Fruit fly (Drosophila melanogaster) whole organism, wandering third instar larva: ENCODE data around the gene CG33490.

Experiments used
- CG9705 ChIP-seq: fragments of 200-800 bp; sonication (Bioruptor generic); optimal IDR thresholded peaks from 2 replicates; lab custom pipeline; 2018; ENCODE audit warnings: missing biosample characterization, mild to moderate bottlenecking, missing genetic modification characterization
- HLH106 ChIP-seq: fragments of 200-800 bp; optimal IDR thresholded peaks from 3 replicates; lab custom pipeline; 2019; ENCODE audit warnings: missing biosample characterization, mild to moderate bottlenecking, missing genetic modification characterization, moderate library complexity
- Hnf4 ChIP-seq: fragments of 200-800 bp; sonication (Bioruptor generic); optimal IDR thresholded peaks from 2 replicates; lab custom pipeline; 2016; ENCODE audit warnings: missing biosample characterization, mild to moderate bottlenecking, missing genetic modification characterization
- Rel ChIP-seq, 2 experiments: fragments of 200-800 bp; sonication (Bioruptor generic) in 1 of 2; optimal IDR thresholded peaks; 2 replicates in 1 of 2; 3 replicates in 1 of 2; lab custom pipeline; 2016 to 2019; ENCODE audit warnings: mild to moderate bottlenecking in 2 of 2, missing biosample characterization in 2 of 2, missing genetic modification characterization in 2 of 2, moderate library complexity in 1 of 2
- dl ChIP-seq, 2 experiments: fragments of 175-275, 200-275 bp in 1 of 2; fragments of 200-275 bp in 1 of 2; sonication (Bioruptor generic); optimal IDR thresholded peaks; lab custom pipeline; 2018; ENCODE audit warnings: mild to moderate bottlenecking in 2 of 2, missing biosample characterization in 2 of 2, missing genetic modification characterization in 2 of 2, moderate library complexity in 2 of 2; ENCODE audit not compliant: partially characterized antibody in 2 of 2, insufficient read depth in 1 of 2
- ey ChIP-seq: fragments of 200-800 bp; sonication (Bioruptor generic); optimal IDR thresholded peaks from 2 replicates; lab custom pipeline; 2016; ENCODE audit warnings: missing biosample characterization, missing genetic modification characterization
- lola ChIP-seq: fragments of >200 bp; optimal IDR thresholded peaks from 2 replicates; lab custom pipeline; 2017; ENCODE audit warnings: missing biosample characterization, missing genetic modification characterization
- usp ChIP-seq: fragments of >200 bp; optimal IDR thresholded peaks from 2 replicates; lab custom pipeline; 2017; ENCODE audit warnings: missing biosample characterization, missing genetic modification characterization

DNA sequence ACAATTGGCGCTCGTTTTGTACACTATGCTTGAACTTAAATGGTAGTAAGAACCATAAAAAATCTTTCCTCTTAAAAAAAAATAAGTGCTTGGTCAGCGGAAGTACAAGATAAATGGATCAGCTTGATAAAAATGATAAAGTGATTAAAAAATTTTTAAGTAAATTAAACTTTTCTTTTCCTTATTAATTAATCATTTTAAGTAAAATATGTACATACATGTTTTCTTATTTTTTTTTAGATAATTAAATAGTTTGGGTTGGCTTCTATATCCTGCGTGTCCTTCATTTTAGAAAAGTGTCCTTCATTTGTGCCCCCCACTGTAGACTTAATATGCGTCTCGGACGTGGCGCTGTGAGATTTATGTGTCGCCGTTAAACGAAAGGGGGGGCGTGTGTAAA lies 17.8 kb downstream of the CG33490 start:
- TF ChIP-seq lola (GFP tag; lab: Kevin White, UChicago): no peak
- no peak for TF ChIP-seq HLH106 (tag; lab: Kevin White, UChicago)
- TF ChIP-seq ey: no peak
- TF ChIP-seq dl (GFP tag; optimal IDR thresholded peaks at IDR 0.05; lab: Kevin White, UChicago; ENCODE audit: insufficient read depth in 1 of 2, partially characterized antibody in 2 of 2): no peak
- no peak for TF ChIP-seq Hnf4 (GFP tag; lab: Kevin White, UChicago)
- no peak for TF ChIP-seq CG9705
- no peak for TF ChIP-seq Rel (GFP tag; optimal IDR thresholded peaks at IDR 0.05; lab: Kevin White, UChicago)
- TF ChIP-seq Rel (tag; optimal IDR thresholded peaks at IDR 0.05; lab: Kevin White, UChicago): no peak
- no peak for TF ChIP-seq usp (GFP tag; lab: Kevin White, UChicago)
